Fruit fly (Drosophila melanogaster) whole organism, embryonic: ENCODE data around the gene Kdm5.
A peak's percentile ranks its signal among the peaks of the same experiment; 100 is the strongest.

Experiments used
- CG3847 ChIP-seq: fragments of 200-800 bp; sonication (Bioruptor generic); IDR thresholded peaks from 2 replicates; pipeline ENCODE4 v1.3.6; 2022; ENCODE audit warnings: missing biosample characterization, missing genetic modification characterization
- Hr78 ChIP-seq, 2 experiments: fragments of 200-800 bp in 1 of 2; fragments of >200 bp in 1 of 2; sonication (Bioruptor generic) in 1 of 2; optimal IDR thresholded peaks; 2 replicates each; lab custom pipeline; 2017 to 2019; ENCODE audit warnings: missing biosample characterization in 2 of 2, missing genetic modification characterization in 2 of 2, mild to moderate bottlenecking in 1 of 2, moderate library complexity in 1 of 2

Gene Kdm5

dm6 chr2L:5943229-5944078 is 55.8 kb downstream of the Kdm5 start, which contains the start of the genes Sfp26Ad and Gpdh1 (continued):
- TF ChIP-seq Hr78 (GFP tag; optimal IDR thresholded peaks at IDR 0.05; lab: Kevin White, UChicago), result no peak
- TF ChIP-seq CG3847 (GFP tag; lab: Robert Waterston, UW), result peak; percentile 93
